Worm (Caenorhabditis elegans): ENCODE measurements around the gene nhr-176.

nhr-176 gene

DNA sequence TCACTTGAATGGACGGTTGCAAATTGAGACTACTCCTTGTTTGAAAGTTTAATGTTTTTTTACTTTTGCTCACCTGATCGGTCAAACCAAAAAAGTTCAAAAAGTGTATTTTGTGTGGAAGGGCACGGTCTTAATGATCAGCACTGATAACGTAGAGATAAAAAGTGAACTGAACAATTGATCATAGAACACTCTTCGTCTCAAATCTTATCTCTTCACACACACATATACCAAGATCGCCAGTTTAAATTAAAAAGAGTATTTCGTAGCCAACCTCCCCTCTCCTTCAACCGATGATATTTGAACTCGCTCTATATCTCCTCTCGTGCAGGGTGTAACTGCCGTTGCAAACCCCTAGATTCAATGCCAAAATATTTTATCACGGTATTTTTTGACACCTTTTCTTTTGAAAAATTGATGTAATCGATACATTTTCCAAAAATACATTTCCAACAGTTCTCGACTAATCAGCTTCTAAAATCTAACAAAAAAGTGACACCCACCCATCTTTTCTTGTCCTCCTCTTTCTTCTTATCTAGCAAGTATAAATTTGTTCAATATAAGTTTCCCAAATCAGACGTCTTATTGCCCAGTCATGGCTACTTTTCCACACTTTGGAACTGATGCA, 29.1 kb downstream of the nhr-176 start, which contains the start of gene cth-1:
Gene cth-1 (plus strand): TSS at position 578 of the 628 bp plus-strand sequence.
- no peak for TF ChIP-seq Y116A8C.19 (tag; optimal IDR thresholded peaks at IDR 0.05; ENCODE audit: borderline replicate concordance)
- TF ChIP-seq unc-86 (tag; optimal IDR thresholded peaks at IDR 0.05): no peak
- peak; percentile 72 for TF ChIP-seq nhr-85 (tag)
- TF ChIP-seq mdl-1 (tag; optimal IDR thresholded peaks at IDR 0.05): peak in 1 of 2 experiments; percentile 1
- TF ChIP-seq elt-2 (tag; optimal IDR thresholded peaks at IDR 0.05): peak; percentile 49
- peak in 3 of 6 experiments; percentile 38 to 67 (median 46) for TF ChIP-seq elt-3 (tag; optimal IDR thresholded peaks at IDR 0.05)
- no peak for TF ChIP-seq efl-1 (optimal IDR thresholded peaks at IDR 0.05)
- TF ChIP-seq efl-1 (GFP tag; optimal IDR thresholded peaks at IDR 0.05 in 1 of 2): peak in 1 of 2 experiments; percentile 88
- TF ChIP-seq nhr-20 (tag; optimal IDR thresholded peaks at IDR 0.05): peak; percentile 14
- no peak for TF ChIP-seq sup-37 (GFP tag; optimal IDR thresholded peaks at IDR 0.05)
- TF ChIP-seq lin-14 (GFP tag; optimal IDR thresholded peaks at IDR 0.05): peak; percentile 14

DNA sequence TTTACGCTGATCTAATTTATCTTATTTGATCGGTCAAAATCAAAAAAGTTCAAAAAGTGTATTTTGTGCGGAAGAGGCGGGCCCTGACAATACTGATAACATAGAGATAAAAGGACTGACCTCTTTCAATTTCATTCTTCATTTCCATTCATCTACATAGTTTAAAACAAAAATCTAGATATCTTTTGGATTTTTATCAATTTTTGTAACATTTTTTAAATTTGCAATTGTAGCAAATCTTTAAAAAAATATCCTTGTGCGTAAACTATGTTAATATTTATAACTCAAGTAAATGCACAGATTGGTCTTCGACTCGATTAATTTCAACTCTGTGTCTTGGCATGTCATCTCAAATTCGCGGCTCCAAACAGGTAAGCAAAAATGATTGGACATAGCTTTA, 32.5 kb downstream of the nhr-176 start, which contains the start of gene argk-1:
Gene argk-1 (plus strand): TSS at position 301 of the 400 bp plus-strand sequence.
- no peak for TF ChIP-seq lir-3 (tag; optimal IDR thresholded peaks at IDR 0.05; ENCODE audit: poor library complexity)
- TF ChIP-seq unc-98 (GFP tag; IDR thresholded peaks at IDR 0.05): no peak
- TF ChIP-seq irx-1 (tag; optimal IDR thresholded peaks at IDR 0.05): no peak
- TF ChIP-seq grh-1 (GFP tag; IDR thresholded peaks at IDR 0.05): no peak
- TF ChIP-seq egl-13 (tag; optimal IDR thresholded peaks at IDR 0.05): no peak
- no peak for TF ChIP-seq hpl-2 (GFP tag; optimal IDR thresholded peaks at IDR 0.05)
- no peak for TF ChIP-seq fkh-10 (GFP tag; optimal IDR thresholded peaks at IDR 0.05)
- TF ChIP-seq skn-1 (tag; optimal IDR thresholded peaks at IDR 0.05): no peak
- no peak for TF ChIP-seq lin-14 (GFP tag; optimal IDR thresholded peaks at IDR 0.05)
- TF ChIP-seq elt-2 (tag; optimal IDR thresholded peaks at IDR 0.05): no peak
- TF ChIP-seq C34B4.2 (tag; optimal IDR thresholded peaks at IDR 0.05): no peak
- no peak for TF ChIP-seq ceh-8 (GFP tag; optimal IDR thresholded peaks at IDR 0.05)
- TF ChIP-seq dpl-1 (GFP tag; optimal IDR thresholded peaks at IDR 0.05): no peak
- TF ChIP-seq tbx-2 (tag; optimal IDR thresholded peaks at IDR 0.05): no peak
- TF ChIP-seq blmp-1 (tag; optimal IDR thresholded peaks at IDR 0.05): no peak

DNA sequence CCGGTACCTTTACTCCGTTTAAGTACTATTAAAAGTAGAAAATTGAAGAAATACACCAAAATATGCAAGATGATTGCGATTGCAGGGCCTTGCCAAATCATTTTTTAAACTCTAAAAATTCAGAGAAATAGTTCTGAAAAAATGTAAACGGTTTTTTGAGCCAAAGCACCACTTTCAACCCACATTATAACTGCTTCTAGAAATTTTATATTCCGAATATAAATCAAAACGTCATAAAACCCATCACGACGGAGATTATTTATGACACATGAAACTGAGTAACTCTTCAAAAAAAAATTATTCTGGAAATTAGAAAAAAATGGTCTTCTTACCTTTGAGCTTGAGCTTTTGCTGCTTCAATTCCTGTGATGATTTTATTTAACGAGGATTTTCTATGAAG, 43.1 kb downstream of the nhr-176 start, which contains the start of gene srxa-16:
Gene srxa-16 (minus strand): TSS at position 101 of the 400 bp plus-strand sequence.
- no peak for TF ChIP-seq nhr-20 (tag; optimal IDR thresholded peaks at IDR 0.05)
- no peak for TF ChIP-seq ceh-8 (GFP tag; optimal IDR thresholded peaks at IDR 0.05)
- no peak for TF ChIP-seq aha-1 (tag; optimal IDR thresholded peaks at IDR 0.05)
- TF ChIP-seq lin-13 (GFP tag; optimal IDR thresholded peaks at IDR 0.05): no peak
- no peak for TF ChIP-seq efl-3 (GFP tag; optimal IDR thresholded peaks at IDR 0.05)
- no peak for TF ChIP-seq mdl-1 (tag; optimal IDR thresholded peaks at IDR 0.05)
- TF ChIP-seq unc-86 (tag; optimal IDR thresholded peaks at IDR 0.05): no peak
- TF ChIP-seq sptf-1 (tag; optimal IDR thresholded peaks at IDR 0.05): no peak
- no peak for TF ChIP-seq unc-62 (GFP tag; optimal IDR thresholded peaks at IDR 0.05)
- TF ChIP-seq unc-30 (tag; optimal IDR thresholded peaks at IDR 0.05): no peak
- no peak for TF ChIP-seq sup-37 (GFP tag; optimal IDR thresholded peaks at IDR 0.05)
- no peak for TF ChIP-seq tbx-2 (tag; optimal IDR thresholded peaks at IDR 0.05)
- TF ChIP-seq mep-1 (tag; optimal IDR thresholded peaks at IDR 0.05): no peak
- TF ChIP-seq pax-3 (tag; optimal IDR thresholded peaks at IDR 0.05): no peak
- TF ChIP-seq ceh-88 (GFP tag; IDR thresholded peaks at IDR 0.05): no peak
- TF ChIP-seq unc-98 (GFP tag; IDR thresholded peaks at IDR 0.05): no peak
- no peak for TF ChIP-seq ceh-90 (tag; optimal IDR thresholded peaks at IDR 0.05)
- TF ChIP-seq ztf-11 (tag; optimal IDR thresholded peaks at IDR 0.05): no peak

DNA sequence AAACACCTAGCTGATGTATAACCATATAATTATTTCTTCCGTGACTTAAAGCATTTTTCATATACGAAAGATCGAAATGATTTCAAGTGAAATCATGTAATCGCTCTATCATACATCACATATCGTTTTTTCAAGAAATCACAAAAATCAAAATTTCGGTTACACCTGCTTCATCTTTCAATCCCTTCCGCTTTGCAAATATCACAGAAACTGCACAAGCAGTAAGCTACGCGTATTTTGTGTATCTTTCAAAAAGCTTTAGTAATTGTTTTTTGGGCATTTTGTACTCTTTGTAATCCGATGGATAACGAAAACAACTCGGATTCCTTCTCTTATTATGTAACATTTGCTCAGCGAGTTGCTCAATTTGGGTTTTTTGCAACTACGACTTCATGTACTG, 44.3 kb downstream of the nhr-176 start, which contains the start of gene str-25:
Gene str-25 (plus strand): TSS at position 301 of the 400 bp plus-strand sequence.
- no peak for TF ChIP-seq nhr-71 (tag; optimal IDR thresholded peaks at IDR 0.05)
- TF ChIP-seq sox-4 (tag; optimal IDR thresholded peaks at IDR 0.05): no peak
- no peak for TF ChIP-seq lir-3 (tag; optimal IDR thresholded peaks at IDR 0.05; ENCODE audit: poor library complexity)
- no peak for TF ChIP-seq egl-27 (tag; optimal IDR thresholded peaks at IDR 0.05)
- TF ChIP-seq ztf-4 (tag; optimal IDR thresholded peaks at IDR 0.05): no peak
- TF ChIP-seq Y116A8C.19 (tag; optimal IDR thresholded peaks at IDR 0.05; ENCODE audit: borderline replicate concordance): no peak
- TF ChIP-seq lin-13 (GFP tag; optimal IDR thresholded peaks at IDR 0.05): no peak
- no peak for TF ChIP-seq elt-3 (tag; optimal IDR thresholded peaks at IDR 0.05)
- TF ChIP-seq ets-5 (GFP tag; IDR thresholded peaks at IDR 0.05): no peak
- TF ChIP-seq C34B4.2 (tag; optimal IDR thresholded peaks at IDR 0.05): no peak
- no peak for TF ChIP-seq pqm-1 (tag; optimal IDR thresholded peaks at IDR 0.05)
- no peak for TF ChIP-seq ceh-90 (tag; optimal IDR thresholded peaks at IDR 0.05)
- no peak for TF ChIP-seq unc-130 (tag; optimal IDR thresholded peaks at IDR 0.05)
- no peak for TF ChIP-seq irx-1 (tag; optimal IDR thresholded peaks at IDR 0.05)
- no peak for TF ChIP-seq nhr-11 (tag; optimal IDR thresholded peaks at IDR 0.05)
- no peak for TF ChIP-seq lin-15B (tag; optimal IDR thresholded peaks at IDR 0.05)
- TF ChIP-seq sptf-1 (tag; optimal IDR thresholded peaks at IDR 0.05): no peak
- TF ChIP-seq aha-1 (tag; optimal IDR thresholded peaks at IDR 0.05): no peak
- no peak for TF ChIP-seq fkh-4 (tag; optimal IDR thresholded peaks at IDR 0.05; ENCODE audit: borderline replicate concordance)
